Fruit fly (Drosophila melanogaster): ENCODE data around the gene RhoGEF64C.

DNA sequence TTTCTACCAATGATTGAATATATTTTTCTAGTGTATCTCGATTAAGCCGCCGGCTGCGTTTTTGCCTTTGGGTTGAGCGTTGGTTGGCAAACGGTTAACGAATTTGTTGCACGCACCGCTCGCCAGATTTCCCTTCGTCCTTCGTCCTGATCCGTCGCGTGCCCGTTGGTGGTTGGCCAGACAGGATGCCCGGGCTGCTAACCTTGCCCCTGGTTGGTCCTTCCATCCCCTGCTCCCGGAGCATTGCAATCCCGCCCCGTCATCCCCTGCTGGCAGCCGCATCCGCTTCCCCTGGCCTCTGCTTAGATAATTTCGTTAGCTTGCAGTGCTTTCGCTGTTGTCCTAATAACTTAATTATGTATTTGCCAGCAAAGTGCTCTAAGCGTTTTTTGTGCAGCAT, 150.8 kb downstream of the RhoGEF64C start:
- TF ChIP-seq Pif1B (GFP tag; optimal IDR thresholded peaks at IDR 0.05) (no peak), CG9948 (tag; optimal IDR thresholded peaks at IDR 0.05) (no peak), fd96Ca (GFP tag; IDR thresholded peaks at IDR 0.05) (no peak)
